Fruit fly (Drosophila melanogaster) whole organism, embryonic: ENCODE results near the gene Sema5c.

Experiments used
- Abd-B ChIP-seq: fragments of 200-800 bp; sonication (Bioruptor generic); optimal IDR thresholded peaks from 2 replicates; lab custom pipeline; 2018; ENCODE audit warnings: missing biosample characterization, mild to moderate bottlenecking, missing genetic modification characterization, moderate library complexity
- Ada2b ChIP-seq: fragments of 200-800 bp; sonication (Bioruptor generic); IDR thresholded peaks from 2 replicates; pipeline ENCODE4 v1.3.6; 2022; ENCODE audit warnings: missing biosample characterization, missing genetic modification characterization
- Antp ChIP-seq: fragments of 200-800 bp; sonication (Bioruptor generic); optimal IDR thresholded peaks from 3 replicates; lab custom pipeline; 2016; ENCODE audit warnings: missing biosample characterization, missing genetic modification characterization
- Bgb ChIP-seq: fragments of 200-800 bp; sonication (Bioruptor generic); IDR thresholded peaks from 2 replicates; pipeline ENCODE4 v1.3.6; 2022; ENCODE audit warnings: missing biosample characterization, missing genetic modification characterization; ENCODE audit not compliant: partially characterized antibody
- CG11695 ChIP-seq: fragments of 200-800 bp; sonication (Bioruptor generic); IDR thresholded peaks from 3 replicates; pipeline ENCODE4 v1.3.6; 2022; ENCODE audit warnings: missing biosample characterization, missing genetic modification characterization
- CG12659 ChIP-seq: fragments of 200-800 bp; sonication (Bioruptor generic); optimal IDR thresholded peaks from 3 replicates; lab custom pipeline; 2017; ENCODE audit warnings: mild to moderate bottlenecking, missing biosample characterization, missing genetic modification reagents, missing genetic modification characterization
- CG13296 ChIP-seq: fragments of 200-800 bp; sonication (Bioruptor generic); optimal IDR thresholded peaks from 3 replicates; lab custom pipeline; 2018; ENCODE audit warnings: missing biosample characterization, mild to moderate bottlenecking, missing genetic modification characterization
- CG15011 ChIP-seq: fragments of 200-800 bp; sonication (Bioruptor generic); optimal IDR thresholded peaks from 3 replicates; lab custom pipeline; 2018; ENCODE audit warnings: missing biosample characterization, mild to moderate bottlenecking, missing genetic modification characterization
- CG15601 ChIP-seq: fragments of 200-800 bp; sonication (Bioruptor generic); optimal IDR thresholded peaks from 3 replicates; lab custom pipeline; 2019; ENCODE audit warnings: missing biosample characterization, mild to moderate bottlenecking, missing genetic modification characterization, moderate library complexity
- CG17385 ChIP-seq: fragments of 200-800 bp; sonication (Bioruptor generic); optimal IDR thresholded peaks from 3 replicates; lab custom pipeline; 2018; ENCODE audit warnings: missing biosample characterization, mild to moderate bottlenecking, missing genetic modification characterization
- CG30431 ChIP-seq: fragments of 200-800 bp; sonication (Bioruptor generic); optimal IDR thresholded peaks from 2 replicates; lab custom pipeline; 2017; ENCODE audit warnings: missing biosample characterization, missing genetic modification characterization
- CG31224 ChIP-seq: fragments of 200-800 bp; sonication (Bioruptor generic); IDR thresholded peaks from 2 replicates; pipeline ENCODE4 v1.3.6; 2022; ENCODE audit warnings: missing biosample characterization, missing genetic modification characterization
- CG31365 ChIP-seq: fragments of 200-800 bp; sonication (Bioruptor generic); optimal IDR thresholded peaks from 2 replicates; lab custom pipeline; 2018; ENCODE audit warnings: missing biosample characterization, mild to moderate bottlenecking, missing genetic modification characterization
- CG4707 ChIP-seq: fragments of 200-800 bp; sonication (Bioruptor generic); optimal IDR thresholded peaks from 2 replicates; lab custom pipeline; 2018; ENCODE audit warnings: missing biosample characterization, mild to moderate bottlenecking, missing genetic modification characterization, moderate library complexity
- CG4730 ChIP-seq: fragments of 200-800 bp; sonication (Bioruptor generic); IDR thresholded peaks from 2 replicates; pipeline ENCODE4 v1.3.6; 2022; ENCODE audit warnings: missing biosample characterization, missing genetic modification characterization
- CG4854 ChIP-seq: fragments of 200-800 bp; sonication (Bioruptor generic); optimal IDR thresholded peaks from 2 replicates; lab custom pipeline; 2016; ENCODE audit warnings: missing biosample characterization, missing genetic modification characterization, inconsistent platforms
- CG6654 ChIP-seq: fragments of 200-800 bp; sonication (Bioruptor generic); optimal IDR thresholded peaks from 2 replicates; lab custom pipeline; 2017; ENCODE audit warnings: missing biosample characterization, mild to moderate bottlenecking, missing genetic modification characterization
- CG7987 ChIP-seq: fragments of 200-800 bp; sonication (Bioruptor generic); optimal IDR thresholded peaks from 2 replicates; lab custom pipeline; 2018; ENCODE audit warnings: missing biosample characterization, mild to moderate bottlenecking, missing genetic modification characterization, moderate library complexity
- CG8478 ChIP-seq: fragments of >200 bp; optimal IDR thresholded peaks from 2 replicates; lab custom pipeline; 2018
- CG9932 ChIP-seq: fragments of 200-800 bp; sonication (Bioruptor generic); IDR thresholded peaks from 2 replicates; pipeline ENCODE4 v1.3.6; 2022; ENCODE audit warnings: missing biosample characterization, missing genetic modification characterization
- CHES-1-like ChIP-seq: fragments of 200-800 bp; sonication (Bioruptor generic); optimal IDR thresholded peaks from 2 replicates; lab custom pipeline; 2016; ENCODE audit warnings: missing biosample characterization, missing genetic modification characterization
- CkIIα-i1 ChIP-seq: fragments of 200-800 bp; sonication (Bioruptor generic); IDR thresholded peaks from 2 replicates; pipeline ENCODE4 v1.3.6; 2022; ENCODE audit warnings: missing biosample characterization, missing genetic modification characterization
- CrebB ChIP-seq: fragments of 200-800 bp; sonication (Bioruptor generic); optimal IDR thresholded peaks from 3 replicates; lab custom pipeline; 2018; ENCODE audit warnings: missing biosample characterization, mild to moderate bottlenecking, missing genetic modification characterization
- Dek ChIP-seq: fragments of 200-800 bp; sonication (Bioruptor generic); optimal IDR thresholded peaks from 3 replicates; lab custom pipeline; 2019; ENCODE audit warnings: missing biosample characterization, mild to moderate bottlenecking, missing genetic modification characterization, moderate library complexity
- Dref ChIP-seq: fragments of 200-800 bp; sonication (Bioruptor generic); IDR thresholded peaks from 2 replicates; pipeline ENCODE4 v1.3.6; 2022; ENCODE audit warnings: missing biosample characterization, missing genetic modification characterization
- H15 ChIP-seq: fragments of 200-800 bp; sonication (Bioruptor generic); IDR thresholded peaks from 3 replicates; pipeline ENCODE4 v1.3.6; 2022; ENCODE audit warnings: missing biosample characterization, missing genetic modification characterization
- HLH3B ChIP-seq: fragments of 200-800 bp; sonication (Bioruptor generic); IDR thresholded peaks from 2 replicates; pipeline ENCODE4 v1.3.6; 2022; ENCODE audit warnings: missing biosample characterization, missing genetic modification characterization
- HLH4C ChIP-seq: fragments of 200-800 bp; sonication (Bioruptor generic); IDR thresholded peaks from 3 replicates; pipeline ENCODE4 v1.3.6; 2022; ENCODE audit warnings: missing biosample characterization, missing genetic modification characterization; ENCODE audit not compliant: partially characterized antibody
- Lhr ChIP-seq: fragments of 200-800 bp; sonication (Bioruptor generic); optimal IDR thresholded peaks from 3 replicates; lab custom pipeline; 2017; ENCODE audit warnings: mild to moderate bottlenecking, missing biosample characterization, missing genetic modification reagents, missing genetic modification characterization
- NC2α ChIP-seq: fragments of 200-800 bp; sonication (Bioruptor generic); optimal IDR thresholded peaks from 2 replicates; lab custom pipeline; 2016; ENCODE audit warnings: missing biosample characterization, missing genetic modification characterization
- Nf-YA ChIP-seq: fragments of 200-800 bp; sonication (Bioruptor generic); IDR thresholded peaks from 2 replicates; pipeline ENCODE4 v1.3.6; 2022; ENCODE audit warnings: missing biosample characterization, missing genetic modification characterization
- Optix ChIP-seq: fragments of 200-800 bp; sonication (Bioruptor generic); IDR thresholded peaks from 3 replicates; pipeline ENCODE4 v1.3.6; 2022; ENCODE audit warnings: missing biosample characterization, missing genetic modification characterization
- Ptx1 ChIP-seq: fragments of 200-800 bp; sonication (Bioruptor generic); IDR thresholded peaks from 2 replicates; pipeline ENCODE4 v1.3.6; 2022; ENCODE audit warnings: missing biosample characterization, missing genetic modification characterization
- Rfx ChIP-seq: fragments of 200-800 bp; sonication (Bioruptor generic); IDR thresholded peaks from 2 replicates; pipeline ENCODE4 v1.3.6; 2022; ENCODE audit warnings: missing biosample characterization, missing genetic modification characterization
- Sin3A ChIP-seq: fragments of >200 bp; optimal IDR thresholded peaks from 2 replicates; lab custom pipeline; 2018
- Spps ChIP-seq: fragments of 200-800 bp; sonication (Bioruptor generic); optimal IDR thresholded peaks from 2 replicates; lab custom pipeline; 2018; ENCODE audit warnings: missing biosample characterization, mild to moderate bottlenecking, missing genetic modification characterization
- ara ChIP-seq: fragments of 200-800 bp; sonication (Bioruptor generic); IDR thresholded peaks from 2 replicates; pipeline ENCODE4 v1.3.6; 2022; ENCODE audit warnings: missing biosample characterization, missing genetic modification characterization
- ato ChIP-seq: fragments of 200-800 bp; sonication (Bioruptor generic); IDR thresholded peaks from 2 replicates; pipeline ENCODE4 v1.3.6; 2022; ENCODE audit warnings: missing biosample characterization, missing genetic modification characterization; ENCODE audit not compliant: partially characterized antibody
- bab2 ChIP-seq: fragments of 200-800 bp; sonication (Bioruptor generic); optimal IDR thresholded peaks from 2 replicates; lab custom pipeline; 2016; ENCODE audit warnings: missing biosample characterization, missing genetic modification characterization
- bigmax ChIP-seq: fragments of 200-800 bp; sonication (Bioruptor generic); optimal IDR thresholded peaks from 2 replicates; lab custom pipeline; 2018; ENCODE audit warnings: missing biosample characterization, mild to moderate bottlenecking, missing genetic modification characterization
- caup ChIP-seq: fragments of 200-800 bp; sonication (Bioruptor generic); optimal IDR thresholded peaks from 3 replicates; lab custom pipeline; 2017; ENCODE audit warnings: missing biosample characterization, mild to moderate bottlenecking, missing genetic modification characterization, moderate library complexity; ENCODE audit not compliant: severe bottlenecking
- croc ChIP-seq: fragments of 200-800 bp; sonication (Bioruptor generic); conservative IDR thresholded peaks from 3 replicates; pipeline ENCODE4 v1.3.6; 2022; ENCODE audit warnings: missing biosample characterization, missing genetic modification characterization
- nom ChIP-seq: fragments of 200-800 bp; sonication (Bioruptor generic); optimal IDR thresholded peaks from 2 replicates; lab custom pipeline; 2017; ENCODE audit warnings: missing biosample characterization, missing genetic modification characterization, mild to moderate bottlenecking, moderate library complexity, missing genetic modification reagents
- odd ChIP-seq: fragments of 200-800 bp; sonication (Bioruptor generic); optimal IDR thresholded peaks from 2 replicates; lab custom pipeline; 2017; ENCODE audit warnings: missing biosample characterization, mild to moderate bottlenecking, missing genetic modification characterization
- otp ChIP-seq: fragments of 200-800 bp; sonication (Bioruptor generic); IDR thresholded peaks from 3 replicates; pipeline ENCODE4, ENCODE4 v1.3.6; 2022; ENCODE audit warnings: missing biosample characterization, missing genetic modification characterization
- phol ChIP-seq: fragments of 200-800 bp; sonication (Bioruptor generic); optimal IDR thresholded peaks from 3 replicates; lab custom pipeline; 2018; ENCODE audit warnings: missing biosample characterization, mild to moderate bottlenecking, missing genetic modification characterization, moderate library complexity
- sens ChIP-seq: fragments of 200-800 bp; sonication (Bioruptor generic); peaks from one replicate; lab custom pipeline; 2016; ENCODE audit warnings: missing biosample characterization, missing genetic modification characterization
- tio ChIP-seq: fragments of 200-800 bp; sonication (Bioruptor generic); optimal IDR thresholded peaks from 2 replicates; lab custom pipeline; 2017; ENCODE audit warnings: missing biosample characterization, missing genetic modification characterization, inconsistent platforms
- toy ChIP-seq: fragments of 200-800 bp; sonication (Bioruptor generic); IDR thresholded peaks from 2 replicates; pipeline ENCODE4 v1.3.6; 2022; ENCODE audit warnings: missing biosample characterization, missing genetic modification characterization
- unpg ChIP-seq: fragments of 200-800 bp; sonication (Bioruptor generic); optimal IDR thresholded peaks from 3 replicates; lab custom pipeline; 2018; ENCODE audit warnings: missing biosample characterization, mild to moderate bottlenecking, missing genetic modification characterization, moderate library complexity
- zfh1 ChIP-seq: fragments of 200-800 bp; sonication (Bioruptor generic); IDR thresholded peaks from 3 replicates; pipeline ENCODE4 v1.3.6; 2022; ENCODE audit warnings: missing biosample characterization, missing genetic modification characterization

Gene Sema5c

DNA sequence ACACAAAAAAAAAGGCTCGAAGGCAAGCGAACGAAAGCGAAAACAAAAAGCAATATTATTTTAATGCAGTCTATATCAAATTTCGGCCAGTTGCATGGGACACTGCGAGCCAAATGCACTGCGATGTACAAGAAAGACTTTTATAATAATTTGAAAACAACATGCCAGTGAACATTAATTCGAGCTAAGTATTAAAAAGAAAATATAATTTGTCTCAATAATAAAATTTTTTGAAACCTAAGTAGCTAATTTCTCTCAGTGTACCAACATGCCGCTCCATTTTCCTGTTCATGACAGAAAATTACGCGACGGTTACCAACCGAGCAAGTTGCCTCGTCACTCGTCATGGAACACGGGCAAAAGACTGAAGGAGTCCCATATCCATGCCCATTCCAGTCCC, 4.3 kb downstream of the Sema5c start (continued):
- TF ChIP-seq Rfx (GFP tag; lab: Robert Waterston, UW) (no peak), unpg (peak; percentile 52), Nf-YA (GFP tag; lab: Robert Waterston, UW) (no peak), Dref (GFP tag; lab: Robert Waterston, UW) (no peak), Dek (no peak), CG4730 (GFP tag; lab: Robert Waterston, UW) (0 out of 2 replicates have a peak, but pooled peaks have one; percentile 20), Sin3A (no peak), H15 (GFP tag; lab: Robert Waterston, UW) (0 out of 3 replicates have a peak, but pooled peaks have one; percentile 43), CG30431 (GFP tag; lab: Kevin White, UChicago) (no peak), CG15601 (tag; lab: Kevin White, UChicago) (peak; percentile 47), CG11695 (peak; percentile 48; the same call in 2 of the 3 replicates), sens (GFP tag; lab: Kevin White, UChicago) (peak; percentile 94), bigmax (no peak), ara (GFP tag; lab: Robert Waterston, UW) (peak; percentile 78), Abd-B (peak; percentile 25), toy (no peak), Ptx1 (GFP tag; lab: Robert Waterston, UW) (peak; percentile 69), Lhr (GFP tag; lab: Kevin White, UChicago) (peak; percentile 46), nom (GFP tag; lab: Kevin White, UChicago) (peak; percentile 60), Antp (GFP tag; lab: Kevin White, UChicago) (peak; percentile 26), Ada2b (GFP tag; lab: Robert Waterston, UW) (peak; percentile 48; the same call in 1 of the 2 replicates), CG4854 (GFP tag; lab: Kevin White, UChicago) (no peak), Bgb (GFP tag; lab: Robert Waterston, UW) (no peak), CG4707 (GFP tag; lab: Kevin White, UChicago) (peak; percentile 11), CG12659 (GFP tag; lab: Kevin White, UChicago) (peak; percentile 50), HLH4C (GFP tag; lab: Robert Waterston, UW) (no peak), NC2α (GFP tag; lab: Kevin White, UChicago) (peak; percentile 4), CrebB (tag; lab: Kevin White, UChicago) (no peak), CG6654 (GFP tag; lab: Kevin White, UChicago) (peak; percentile 16), CG15011 (GFP tag; lab: Kevin White, UChicago) (peak; percentile 32), CG13296 (GFP tag; lab: Kevin White, UChicago) (no peak), phol (tag; lab: Kevin White, UChicago) (peak; percentile 79), bab2 (peak; percentile 55), CkIIα-i1 (GFP tag; lab: Robert Waterston, UW) (no peak), CHES-1-like (peak; percentile 20), CG31365 (tag; lab: Kevin White, UChicago) (no peak), CG31224 (GFP tag; lab: Robert Waterston, UW) (peak; percentile 44; the same call in 1 of the 2 replicates), caup (no peak), CG7987 (GFP tag; lab: Kevin White, UChicago) (no peak), croc (GFP tag; lab: Robert Waterston, UW) (peak; percentile 52; the same call in 2 of the 3 replicates), CG9932 (GFP tag; lab: Robert Waterston, UW) (no peak), odd (GFP tag; lab: Kevin White, UChicago) (peak; percentile 29), CG8478 (no peak), zfh1 (GFP tag; lab: Robert Waterston, UW) (peak; percentile 81), HLH3B (GFP tag; lab: Robert Waterston, UW) (peak; percentile 61), tio (peak; percentile 66), CG17385 (GFP tag; lab: Kevin White, UChicago) (peak; percentile 59), Optix (GFP tag; lab: Robert Waterston, UW) (0 out of 3 replicates have a peak, but pooled peaks have one; percentile 57), otp (GFP tag; lab: Robert Waterston, UW) (0 out of 3 replicates have a peak, but pooled peaks have one; percentile 62), ato (no peak), Spps (tag; lab: Kevin White, UChicago) (peak; percentile 3)
